Fruit fly (Drosophila melanogaster) whole organism, embryonic: ENCODE results near the gene CG13258.

Experiments used
- B-H1 ChIP-seq: fragments of 200-800 bp; sonication (Bioruptor generic); IDR thresholded peaks from 3 replicates; pipeline ENCODE4 v1.3.6; 2022; ENCODE audit warnings: missing biosample characterization, missing genetic modification characterization
- CG10147 ChIP-seq: fragments of 200-800 bp; sonication (Bioruptor generic); optimal IDR thresholded peaks from 2 replicates; lab custom pipeline; 2019; ENCODE audit warnings: missing biosample characterization, mild to moderate bottlenecking, missing genetic modification characterization, moderate library complexity
- CG10543 ChIP-seq: fragments of 200-800 bp; sonication (Bioruptor generic); optimal IDR thresholded peaks from 3 replicates; lab custom pipeline; 2017; ENCODE audit warnings: missing biosample characterization, mild to moderate bottlenecking, missing genetic modification characterization, moderate library complexity
- CG13287 ChIP-seq: fragments of 200-800 bp; sonication (Bioruptor generic); IDR thresholded peaks from 2 replicates; pipeline ENCODE4 v1.3.6; 2022; ENCODE audit warnings: missing biosample characterization, missing genetic modification characterization; ENCODE audit not compliant: partially characterized antibody
- CG14441 ChIP-seq: fragments of 200-800 bp; sonication (Bioruptor generic); IDR thresholded peaks from 2 replicates; pipeline ENCODE4 v1.3.6; 2022; ENCODE audit warnings: missing biosample characterization, missing genetic modification characterization
- CG17912 ChIP-seq: fragments of 200-800 bp; sonication (Bioruptor generic); optimal IDR thresholded peaks from 2 replicates; lab custom pipeline; 2018; ENCODE audit warnings: missing biosample characterization, mild to moderate bottlenecking, missing genetic modification characterization
- CG2199 ChIP-seq: fragments of 200-800 bp; sonication (Bioruptor generic); IDR thresholded peaks from 3 replicates; pipeline ENCODE4 v1.3.6; 2022; ENCODE audit warnings: missing biosample characterization, missing genetic modification characterization
- CG30020 ChIP-seq: fragments of 200-800 bp; optimal IDR thresholded peaks from 2 replicates; lab custom pipeline; 2019; ENCODE audit warnings: missing biosample characterization, mild to moderate bottlenecking, missing genetic modification characterization, moderate library complexity
- CG30431 ChIP-seq: fragments of 200-800 bp; sonication (Bioruptor generic); optimal IDR thresholded peaks from 2 replicates; lab custom pipeline; 2017; ENCODE audit warnings: missing biosample characterization, missing genetic modification characterization
- CG31365 ChIP-seq: fragments of 200-800 bp; sonication (Bioruptor generic); optimal IDR thresholded peaks from 2 replicates; lab custom pipeline; 2018; ENCODE audit warnings: missing biosample characterization, mild to moderate bottlenecking, missing genetic modification characterization
- CG7928 ChIP-seq: fragments of 200-800 bp; sonication (Bioruptor generic); optimal IDR thresholded peaks from 2 replicates; lab custom pipeline; 2017; ENCODE audit warnings: missing biosample characterization, mild to moderate bottlenecking, missing genetic modification characterization
- CG7963 ChIP-seq: fragments of 200-800 bp; sonication (Bioruptor generic); IDR thresholded peaks from 3 replicates; pipeline ENCODE4 v1.3.6; 2022; ENCODE audit warnings: missing biosample characterization, missing genetic modification characterization; ENCODE audit not compliant: partially characterized antibody
- Chrac-16 ChIP-seq: fragments of 200-800 bp; sonication (Bioruptor generic); optimal IDR thresholded peaks from 3 replicates; lab custom pipeline; 2016; ENCODE audit warnings: missing biosample characterization, missing genetic modification characterization
- Dbx ChIP-seq: fragments of 200-800 bp; sonication (Bioruptor generic); IDR thresholded peaks from 3 replicates; pipeline ENCODE4 v1.3.6; 2022; ENCODE audit warnings: missing biosample characterization, missing genetic modification characterization
- E2f2 ChIP-seq: fragments of 200-800 bp; sonication (Bioruptor generic); IDR thresholded peaks from 2 replicates; pipeline ENCODE4 v1.3.6; 2022; ENCODE audit warnings: missing biosample characterization, missing genetic modification characterization
- Gug ChIP-seq: fragments of 200-800 bp; sonication (Bioruptor generic); IDR thresholded peaks from 4 replicates; pipeline ENCODE4 v1.3.6; 2022; ENCODE audit warnings: missing biosample characterization, missing genetic modification characterization
- HLH4C ChIP-seq: fragments of 200-800 bp; sonication (Bioruptor generic); IDR thresholded peaks from 3 replicates; pipeline ENCODE4 v1.3.6; 2022; ENCODE audit warnings: missing biosample characterization, missing genetic modification characterization; ENCODE audit not compliant: partially characterized antibody
- Hmr ChIP-seq: fragments of 200-800 bp; sonication (Bioruptor generic); optimal IDR thresholded peaks from 3 replicates; lab custom pipeline; 2017; ENCODE audit warnings: mild to moderate bottlenecking, missing biosample characterization, missing genetic modification reagents, missing genetic modification characterization
- Jarid2 ChIP-seq: fragments of 200-800 bp; sonication (Bioruptor generic); optimal IDR thresholded peaks from 3 replicates; lab custom pipeline; 2017; ENCODE audit warnings: mild to moderate bottlenecking, missing biosample characterization, missing genetic modification reagents, missing genetic modification characterization
- Nf-YB ChIP-seq: fragments of 200-800 bp; sonication (Bioruptor generic); optimal IDR thresholded peaks from 3 replicates; lab custom pipeline; 2019; ENCODE audit warnings: missing biosample characterization, mild to moderate bottlenecking, missing genetic modification characterization, moderate library complexity
- Oli ChIP-seq: fragments of 200-800 bp; sonication (Bioruptor generic); optimal IDR thresholded peaks from 2 replicates; lab custom pipeline; 2018; ENCODE audit warnings: missing biosample characterization, mild to moderate bottlenecking, missing genetic modification characterization, moderate library complexity
- Opbp ChIP-seq: fragments of 200-800 bp; sonication (Bioruptor generic); IDR thresholded peaks from 3 replicates; pipeline ENCODE4 v1.3.6; 2022; ENCODE audit warnings: missing biosample characterization, missing genetic modification characterization; ENCODE audit not compliant: partially characterized antibody
- PHDP ChIP-seq: fragments of 200-800 bp; sonication (Bioruptor generic); optimal IDR thresholded peaks from 3 replicates; lab custom pipeline; 2018; ENCODE audit warnings: missing biosample characterization, mild to moderate bottlenecking, missing genetic modification characterization, moderate library complexity
- Ravus ChIP-seq: fragments of 200-800 bp; sonication (Bioruptor generic); IDR thresholded peaks from 2 replicates; pipeline ENCODE4 v1.3.6; 2022; ENCODE audit warnings: missing biosample characterization, missing genetic modification characterization
- Rfx ChIP-seq: fragments of 200-800 bp; sonication (Bioruptor generic); IDR thresholded peaks from 2 replicates; pipeline ENCODE4 v1.3.6; 2022; ENCODE audit warnings: missing biosample characterization, missing genetic modification characterization
- Sry-β ChIP-seq: fragments of 200-800 bp; sonication (Bioruptor generic); optimal IDR thresholded peaks from 2 replicates; lab custom pipeline; 2018; ENCODE audit warnings: missing biosample characterization, mild to moderate bottlenecking, missing genetic modification characterization, moderate library complexity
- TFAM ChIP-seq: fragments of 200-800 bp; sonication (Bioruptor generic); optimal IDR thresholded peaks from 2 replicates; lab custom pipeline; 2017; ENCODE audit warnings: missing biosample characterization, missing genetic modification characterization, inconsistent platforms
- Tbp ChIP-seq: fragments of >200 bp; optimal IDR thresholded peaks from 2 replicates; lab custom pipeline; 2018; ENCODE audit warnings: missing biosample characterization, missing genetic modification characterization
- al ChIP-seq: fragments of 200-800 bp; sonication (Bioruptor generic); IDR thresholded peaks from 2 replicates; pipeline ENCODE4 v1.3.6; 2022; ENCODE audit warnings: missing biosample characterization, missing genetic modification characterization
- amos ChIP-seq: fragments of 200-800 bp; sonication (Bioruptor generic); IDR thresholded peaks from 2 replicates; pipeline ENCODE4 v1.3.6; 2022; ENCODE audit warnings: missing biosample characterization, missing genetic modification characterization; ENCODE audit not compliant: partially characterized antibody
- ap ChIP-seq: fragments of 200-800 bp; sonication (Bioruptor generic); IDR thresholded peaks from 2 replicates; pipeline ENCODE4 v1.3.6; 2022; ENCODE audit warnings: missing biosample characterization, missing genetic modification characterization
- crol ChIP-seq: fragments of 200-800 bp; sonication (Bioruptor generic); IDR thresholded peaks from 2 replicates; pipeline ENCODE4 v1.3.6; 2022; ENCODE audit warnings: missing biosample characterization, missing genetic modification characterization
- cwo ChIP-seq: fragments of 200-800 bp; sonication (Bioruptor generic); optimal IDR thresholded peaks from 3 replicates; lab custom pipeline; 2017; ENCODE audit warnings: missing biosample characterization, missing genetic modification characterization, mild to moderate bottlenecking, moderate library complexity, missing genetic modification reagents
- dan ChIP-seq: fragments of 200-800 bp; sonication (Bioruptor generic); IDR thresholded peaks from 2 replicates; pipeline ENCODE4 v1.3.6; 2022; ENCODE audit warnings: missing biosample characterization, missing genetic modification characterization
- dimm ChIP-seq: fragments of 200-800 bp; sonication (Bioruptor generic); IDR thresholded peaks from 2 replicates; pipeline ENCODE4 v1.3.6; 2022; ENCODE audit warnings: missing biosample characterization, missing genetic modification characterization
- fd102C ChIP-seq: fragments of 200-800 bp; sonication (Bioruptor generic); optimal IDR thresholded peaks from 2 replicates; lab custom pipeline; 2018; ENCODE audit warnings: missing biosample characterization, mild to moderate bottlenecking, missing genetic modification characterization, moderate library complexity
- fd64A ChIP-seq: fragments of 200-800 bp; sonication (Bioruptor generic); optimal IDR thresholded peaks from 3 replicates; lab custom pipeline; 2018; ENCODE audit warnings: missing biosample characterization, mild to moderate bottlenecking, missing genetic modification characterization
- fd96Cb ChIP-seq: fragments of 200-800 bp; sonication (Bioruptor generic); optimal IDR thresholded peaks from 2 replicates; lab custom pipeline; 2018; ENCODE audit warnings: missing biosample characterization, mild to moderate bottlenecking, missing genetic modification characterization, moderate library complexity
- jumu ChIP-seq: fragments of 200-800 bp; sonication (Bioruptor generic); optimal IDR thresholded peaks from 3 replicates; lab custom pipeline; 2016; ENCODE audit warnings: missing biosample characterization, missing genetic modification characterization
- lov ChIP-seq, 2 experiments: fragments of 200-800 bp in 1 of 2; fragments of >200 bp in 1 of 2; sonication (Bioruptor generic) in 1 of 2; IDR thresholded peaks in 1 of 2; optimal IDR thresholded peaks in 1 of 2; 2 replicates in 1 of 2; 3 replicates in 1 of 2; pipeline versions ENCODE4 v1.3.6 to Lab custom; 2017 to 2022; ENCODE audit warnings: missing biosample characterization in 1 of 2, missing genetic modification characterization in 1 of 2
- pros ChIP-seq: fragments of 200-800 bp; sonication (Bioruptor generic); optimal IDR thresholded peaks from 3 replicates; lab custom pipeline; 2019; ENCODE audit warnings: missing biosample characterization, mild to moderate bottlenecking, missing genetic modification characterization, moderate library complexity
- salm ChIP-seq: fragments of 200-800 bp; sonication (Bioruptor generic); optimal IDR thresholded peaks from 2 replicates; lab custom pipeline; 2018; ENCODE audit warnings: missing biosample characterization, mild to moderate bottlenecking, missing genetic modification characterization
- schlank ChIP-seq: fragments of 200-800 bp; sonication (Bioruptor generic); optimal IDR thresholded peaks from 2 replicates; lab custom pipeline; 2018; ENCODE audit warnings: missing biosample characterization, mild to moderate bottlenecking, missing genetic modification characterization
- sna ChIP-seq: fragments of 200-800 bp; sonication (Bioruptor generic); IDR thresholded peaks from 2 replicates; pipeline ENCODE4 v1.3.6; 2022; ENCODE audit warnings: missing biosample characterization, missing genetic modification characterization; ENCODE audit not compliant: partially characterized antibody
- sr ChIP-seq: fragments of 200-800 bp; sonication (Bioruptor generic); IDR thresholded peaks from 3 replicates; pipeline ENCODE4 v1.3.6; 2022; ENCODE audit warnings: missing biosample characterization, missing genetic modification characterization
- tin ChIP-seq: fragments of 200-800 bp; sonication (Bioruptor generic); optimal IDR thresholded peaks from 3 replicates; lab custom pipeline; 2016; ENCODE audit warnings: missing biosample characterization, missing genetic modification characterization
- tio ChIP-seq: fragments of 200-800 bp; sonication (Bioruptor generic); optimal IDR thresholded peaks from 2 replicates; lab custom pipeline; 2017; ENCODE audit warnings: missing biosample characterization, missing genetic modification characterization, inconsistent platforms
- twi ChIP-seq: fragments of 200-800 bp; optimal IDR thresholded peaks from 2 replicates; lab custom pipeline; 2019; ENCODE audit warnings: missing biosample characterization, mild to moderate bottlenecking, missing genetic modification characterization, moderate library complexity

CG13258 gene

DNA sequence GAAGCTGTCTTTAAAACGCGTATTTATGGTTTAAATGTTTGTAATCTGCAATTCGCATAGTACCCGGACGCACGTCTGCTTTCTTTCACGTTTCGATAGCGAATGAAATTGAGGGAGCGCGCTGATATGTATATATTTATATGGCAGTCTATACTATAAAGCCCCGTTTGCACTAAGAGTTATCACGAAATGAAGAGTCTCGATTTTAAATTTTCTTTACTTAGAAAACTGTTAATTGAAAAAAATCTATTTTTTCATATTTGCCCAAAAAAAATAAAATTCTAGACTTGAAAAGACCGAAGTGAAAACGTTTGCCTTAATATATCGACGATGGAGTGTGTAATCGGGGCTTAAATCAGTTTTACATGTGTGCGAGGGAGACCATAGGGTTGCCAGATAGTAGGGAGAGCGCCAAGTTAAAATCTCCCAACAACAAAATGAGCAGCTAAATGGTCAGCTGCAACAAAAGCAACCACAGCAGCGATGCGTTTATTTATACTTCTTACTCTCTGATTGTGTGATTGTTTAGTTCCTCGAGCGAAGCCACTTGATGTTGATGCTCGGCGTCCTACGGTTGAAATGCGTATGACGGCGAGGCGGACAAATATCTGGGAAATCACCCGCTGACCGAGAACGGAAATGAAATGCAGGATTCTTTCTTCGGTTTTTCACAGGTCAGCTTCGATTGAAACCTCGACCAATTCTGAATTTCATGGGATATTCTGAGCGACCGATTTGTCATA is 32.9 kb upstream of the CG13258 start, which contains the start of gene cact (continued):
- TF ChIP-seq CG7963 (GFP tag; lab: Robert Waterston, UW) (no peak), CG30431 (peak; percentile 84), CG17912 (GFP tag; lab: Kevin White, UChicago) (peak; percentile 66), Tbp (GFP tag; lab: Kevin White, UChicago) (no peak), CG7928 (peak; percentile 71), Sry-β (GFP tag; lab: Kevin White, UChicago) (peak; percentile 47), CG31365 (tag; lab: Kevin White, UChicago) (peak; percentile 16), Gug (GFP tag; lab: Robert Waterston, UW) (peak; percentile 87), fd64A (no peak), Nf-YB (GFP tag; lab: Kevin White, UChicago) (peak; percentile 82), fd102C (GFP tag; lab: Kevin White, UChicago) (peak; percentile 49), CG10147 (GFP tag; lab: Kevin White, UChicago) (peak; percentile 92), B-H1 (GFP tag; lab: Robert Waterston, UW) (peak; percentile 80), tin (GFP tag; lab: Kevin White, UChicago) (peak; percentile 91), sna (GFP tag; lab: Robert Waterston, UW) (peak; percentile 73; the same call in 1 of the 2 replicates), TFAM (GFP tag; lab: Kevin White, UChicago) (peak; percentile 53), PHDP (tag; lab: Kevin White, UChicago) (peak; percentile 95), Hmr (GFP tag; lab: Kevin White, UChicago) (peak; percentile 93), jumu (GFP tag; lab: Kevin White, UChicago) (peak; percentile 94), Opbp (GFP tag; lab: Robert Waterston, UW) (no peak), tio (GFP tag; lab: Kevin White, UChicago) (peak; percentile 91), Ravus (GFP tag; lab: Robert Waterston, UW) (peak; percentile 75), dimm (GFP tag; lab: Robert Waterston, UW) (no peak), CG13287 (GFP tag; lab: Robert Waterston, UW) (peak; percentile 68), salm (tag; lab: Kevin White, UChicago) (peak; percentile 86), dan (no peak), Rfx (peak; percentile 93), amos (0 out of 2 replicates have a peak, but pooled peaks have one; percentile 30), schlank (tag; lab: Kevin White, UChicago) (peak; percentile 80), Chrac-16 (GFP tag; lab: Kevin White, UChicago) (peak; percentile 96), twi (tag; lab: Kevin White, UChicago) (peak; percentile 89), HLH4C (GFP tag; lab: Robert Waterston, UW) (no peak; the same call in 2 of the 3 replicates), CG30020 (tag; lab: Kevin White, UChicago) (peak; percentile 98), CG2199 (GFP tag; lab: Robert Waterston, UW) (peak; percentile 87), al (GFP tag; lab: Robert Waterston, UW) (peak; percentile 85), pros (GFP tag; lab: Kevin White, UChicago) (peak; percentile 8), Jarid2 (GFP tag; lab: Kevin White, UChicago) (peak; percentile 82), sr (GFP tag; lab: Robert Waterston, UW) (peak; percentile 25; the same call in 1 of the 3 replicates), fd96Cb (peak; percentile 88), E2f2 (GFP tag; lab: Robert Waterston, UW) (peak; percentile 79), Oli (peak; percentile 92), cwo (GFP tag; lab: Kevin White, UChicago) (peak; percentile 89), Dbx (peak; percentile 91), lov (optimal IDR thresholded peaks at IDR 0.05; lab: Kevin White, UChicago) (no peak), lov (GFP tag; IDR thresholded peaks at IDR 0.05; lab: Robert Waterston, UW) (peak; percentile 66; the same call in 2 of the 3 replicates), CG14441 (GFP tag; lab: Robert Waterston, UW) (peak; percentile 86), crol (no peak; the same call in none of the 2 replicates), CG10543 (peak; percentile 92), ap (GFP tag; lab: Robert Waterston, UW) (peak; percentile 90)
